Worm (Caenorhabditis elegans) whole organism, L4/young adult: ENCODE measurements around the gene T28C6.8.

Source experiments
- dao-5 ChIP-seq: sonication (generic microtip); optimal IDR thresholded peaks from 2 replicates; lab custom pipeline; 2016; ENCODE audit warnings: missing genotype, missing genetic modification characterization, moderate library complexity, missing compliant biosample characterization
- him-1 ChIP-seq: sonication (generic microtip); optimal IDR thresholded peaks from 2 replicates; lab custom pipeline; 2016; ENCODE audit warnings: missing genotype, missing genetic modification reagents, missing genetic modification characterization, missing compliant biosample characterization

DNA sequence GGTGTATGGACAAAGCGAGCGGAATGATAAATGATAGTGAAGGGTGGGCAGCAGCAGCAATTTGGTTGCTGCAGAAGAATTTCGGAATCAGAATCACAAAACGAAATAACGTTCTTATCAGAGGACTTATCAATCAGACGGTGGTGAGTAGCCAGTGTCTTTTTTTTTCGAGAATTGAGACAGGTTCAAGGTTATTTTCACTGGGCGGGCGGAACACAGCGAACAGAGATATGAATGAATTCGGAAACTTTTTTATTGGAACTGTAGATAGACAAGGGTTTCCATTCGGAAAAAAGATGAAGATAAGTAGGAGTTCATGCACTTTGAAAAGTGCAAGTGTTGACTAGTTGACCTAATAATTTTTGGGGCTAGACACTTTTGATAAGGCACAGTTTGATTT is 37.3 kb downstream of the T28C6.8 start:
- no peak for TF ChIP-seq him-1 (tag; lab: Kevin White, UChicago)
- TF ChIP-seq dao-5 = no peak
